Worm (Caenorhabditis elegans) whole organism, L2 larva: ENCODE data around the gene ssu-1.

ENCODE experiments used
- C34F6.9 ChIP-seq: fragments of 150-350 bp; optimal IDR thresholded peaks from 2 replicates; lab custom pipeline; 2014; ENCODE audit warnings: missing biosample characterization, missing genetic modification characterization
- F13H6.1 ChIP-seq: sonication (generic microtip); optimal IDR thresholded peaks from 2 replicates; lab custom pipeline; 2016; ENCODE audit warnings: missing genetic modification characterization, missing compliant biosample characterization
- R02D3.7 ChIP-seq: fragments of 150-350 bp; optimal IDR thresholded peaks from 2 replicates; lab custom pipeline; 2014; ENCODE audit warnings: missing biosample characterization, missing genetic modification characterization
- Y55F3AM.14 ChIP-seq: fragments of 200-800 bp; sonication (Bioruptor generic); optimal IDR thresholded peaks from 2 replicates; lab custom pipeline; 2018; ENCODE audit warnings: mild to moderate bottlenecking, missing genetic modification characterization, missing compliant biosample characterization
- ZK546.5 ChIP-seq: sonication (generic microtip); optimal IDR thresholded peaks from 2 replicates; lab custom pipeline; 2017; ENCODE audit warnings: missing biosample characterization, missing genetic modification characterization
- ama-1 ChIP-seq: fragments of 150-350 bp; optimal IDR thresholded peaks from 2 replicates; lab custom pipeline; 2018; ENCODE audit warnings: inconsistent platforms
- blmp-1 ChIP-seq: sonication (generic microtip); optimal IDR thresholded peaks from 2 replicates; lab custom pipeline; 2017; ENCODE audit warnings: missing genetic modification characterization, mild to moderate bottlenecking, missing compliant biosample characterization, antibody characterized with exemption, moderate library complexity; ENCODE audit not compliant: insufficient read depth
- ceh-16 ChIP-seq: fragments of 150-350 bp; optimal IDR thresholded peaks from 2 replicates; lab custom pipeline; 2014; ENCODE audit warnings: missing biosample characterization, missing genetic modification characterization
- dmd-4 ChIP-seq: sonication (generic microtip); optimal IDR thresholded peaks from 2 replicates; lab custom pipeline; 2017; ENCODE audit warnings: missing biosample characterization, missing genetic modification characterization
- egl-27 ChIP-seq: sonication (generic microtip); optimal IDR thresholded peaks from 3 replicates; lab custom pipeline; 2017; ENCODE audit warnings: missing biosample characterization, missing genetic modification reagents, missing genetic modification characterization
- fos-1 ChIP-seq: fragments of 150-350 bp; optimal IDR thresholded peaks from 2 replicates; lab custom pipeline; 2014; ENCODE audit warnings: missing biosample characterization, missing genetic modification characterization
- gmeb-1 ChIP-seq: fragments of 150-350 bp; optimal IDR thresholded peaks from 2 replicates; lab custom pipeline; 2014; ENCODE audit warnings: missing biosample characterization, missing genetic modification characterization
- lin-11 ChIP-seq: fragments of 150-350 bp; sonication (generic microtip); optimal IDR thresholded peaks from 2 replicates; lab custom pipeline; 2014; ENCODE audit warnings: missing biosample characterization, missing genetic modification characterization, inconsistent platforms, mixed read lengths
- lin-13 ChIP-seq: fragments of 150-350 bp; optimal IDR thresholded peaks from 2 replicates; lab custom pipeline; 2014; ENCODE audit warnings: missing biosample characterization, missing genetic modification reagents, missing genetic modification characterization
- lin-39 ChIP-seq: fragments of 150-350 bp; optimal IDR thresholded peaks from 2 replicates; lab custom pipeline; 2014; ENCODE audit warnings: missing biosample characterization, missing genetic modification reagents, missing genetic modification characterization
- lsy-2 ChIP-seq, 2 experiments: fragments of 150-350 bp in 1 of 2; sonication (generic microtip) in 1 of 2; optimal IDR thresholded peaks; 2 replicates each; lab custom pipeline; 2014 to 2017; ENCODE audit warnings: missing biosample characterization in 2 of 2, missing genetic modification characterization in 2 of 2
- mbf-1 ChIP-seq: sonication (generic microtip); optimal IDR thresholded peaks from 2 replicates; lab custom pipeline; 2017; ENCODE audit warnings: missing biosample characterization, missing genetic modification characterization
- mdl-1 ChIP-seq, 2 experiments: fragments of 150-350 bp in 1 of 2; sonication (generic microtip) in 1 of 2; optimal IDR thresholded peaks; 2 replicates each; lab custom pipeline; 2017; ENCODE audit warnings: missing biosample characterization in 2 of 2, missing genetic modification characterization in 2 of 2
- nhr-11 ChIP-seq: fragments of 150-350 bp; optimal IDR thresholded peaks from 2 replicates; lab custom pipeline; 2014; ENCODE audit warnings: missing biosample characterization, missing genetic modification characterization
- nhr-12 ChIP-seq: fragments of 150-350 bp; optimal IDR thresholded peaks from 2 replicates; lab custom pipeline; 2014; ENCODE audit warnings: missing biosample characterization, missing genetic modification characterization
- nhr-237 ChIP-seq: fragments of 150-350 bp; optimal IDR thresholded peaks from 2 replicates; lab custom pipeline; 2014; ENCODE audit warnings: missing biosample characterization, missing genetic modification characterization
- nhr-25 ChIP-seq: fragments of 150-350 bp; sonication (generic microtip); optimal IDR thresholded peaks from 3 replicates; lab custom pipeline; 2014; ENCODE audit warnings: missing biosample characterization, missing genetic modification characterization
- nhr-6 ChIP-seq: fragments of 150-350 bp; optimal IDR thresholded peaks from 2 replicates; lab custom pipeline; 2014; ENCODE audit warnings: missing biosample characterization, missing genetic modification characterization
- nhr-77 ChIP-seq: fragments of 150-350 bp; optimal IDR thresholded peaks from 2 replicates; lab custom pipeline; 2014; ENCODE audit warnings: missing biosample characterization, missing genetic modification characterization
- peb-1 ChIP-seq: fragments of 150-350 bp; optimal IDR thresholded peaks from 2 replicates; lab custom pipeline; 2014; ENCODE audit warnings: missing biosample characterization, missing genetic modification characterization
- sem-4 ChIP-seq: fragments of 150-350 bp; optimal IDR thresholded peaks from 2 replicates; lab custom pipeline; 2014; ENCODE audit warnings: missing biosample characterization, missing genetic modification reagents, missing genetic modification characterization
- skn-1 ChIP-seq: sonication (generic microtip); optimal IDR thresholded peaks from 2 replicates; lab custom pipeline; 2017; ENCODE audit warnings: missing biosample characterization, missing genetic modification characterization
- sma-3 ChIP-seq: sonication (generic microtip); optimal IDR thresholded peaks from 2 replicates; lab custom pipeline; 2016; ENCODE audit warnings: missing genetic modification reagents, missing genetic modification characterization, missing compliant biosample characterization
- sma-9 ChIP-seq, 2 experiments: fragments of 150-350 bp in 1 of 2; sonication (generic microtip) in 1 of 2; optimal IDR thresholded peaks; 2 replicates each; lab custom pipeline; 2014 to 2016; ENCODE audit warnings: missing genetic modification characterization in 2 of 2, mild to moderate bottlenecking in 1 of 2, missing biosample characterization in 1 of 2, missing compliant biosample characterization in 1 of 2, missing genetic modification reagents in 1 of 2, moderate library complexity in 1 of 2
- snpc-4 ChIP-seq: fragments of 150-350 bp; optimal IDR thresholded peaks from 2 replicates; lab custom pipeline; 2014; ENCODE audit warnings: missing biosample characterization, missing genetic modification characterization
- unc-39 ChIP-seq: fragments of 150-350 bp; optimal IDR thresholded peaks from 2 replicates; lab custom pipeline; 2014; ENCODE audit warnings: missing biosample characterization, missing genetic modification characterization
- unc-55 ChIP-seq: fragments of 150-350 bp; sonication (generic microtip); optimal IDR thresholded peaks from 3 replicates; lab custom pipeline; 2014; ENCODE audit warnings: missing biosample characterization, missing genetic modification reagents, missing genetic modification characterization
- ztf-1 ChIP-seq: fragments of 200-800 bp; sonication (Bioruptor generic); conservative IDR thresholded peaks from 2 replicates; pipeline ENCODE4 v1.3.6; 2022; ENCODE audit warnings: missing genetic modification characterization, missing compliant biosample characterization
- ztf-11 ChIP-seq: sonication (generic microtip); optimal IDR thresholded peaks from 2 replicates; lab custom pipeline; 2017; ENCODE audit warnings: missing biosample characterization, missing genetic modification characterization
- ztf-4 ChIP-seq: fragments of 150-350 bp; optimal IDR thresholded peaks from 2 replicates; lab custom pipeline; 2014; ENCODE audit warnings: missing biosample characterization, missing genetic modification characterization

The ssu-1 gene

ce11 chrV:20119770-20120169, 13.3 kb downstream of the ssu-1 start:
- TF ChIP-seq ztf-4 (tag; lab: Kevin White, UChicago) (no peak), nhr-6 (tag; lab: Kevin White, UChicago) (no peak), F13H6.1 (tag; lab: Kevin White, UChicago) (no peak), lin-11 (tag; lab: Kevin White, UChicago) (no peak), C34F6.9 (no peak), mbf-1 (no peak), sma-9 (GFP tag; optimal IDR thresholded peaks at IDR 0.05; lab: Kevin White, UChicago) (no peak), sma-9 (tag; optimal IDR thresholded peaks at IDR 0.05; lab: Kevin White, UChicago) (no peak), nhr-77 (tag; lab: Kevin White, UChicago) (no peak), unc-39 (tag; lab: Kevin White, UChicago) (no peak)

ce11 chrV:20105210-20105793, 27.8 kb downstream of the ssu-1 start:
- no peak for TF ChIP-seq fos-1
- no peak for TF ChIP-seq skn-1
- no peak for TF ChIP-seq ceh-16 (tag; lab: Kevin White, UChicago)
- TF ChIP-seq blmp-1 (tag; lab: Kevin White, UChicago) = no peak
- no peak for TF ChIP-seq Y55F3AM.14 (GFP tag; lab: Kevin White, UChicago)
- no peak for TF ChIP-seq nhr-77 (tag; lab: Kevin White, UChicago)
- TF ChIP-seq ZK546.5 (tag; lab: Kevin White, UChicago) = no peak
- no peak for TF ChIP-seq lin-39 (tag; lab: Kevin White, UChicago)
- no peak for TF ChIP-seq ama-1 (lab: Kevin White, UChicago)
- TF ChIP-seq sem-4 (tag; lab: Kevin White, UChicago) = no peak
- no peak for TF ChIP-seq egl-27
- TF ChIP-seq ztf-4 (tag; lab: Kevin White, UChicago) = no peak
- TF ChIP-seq lsy-2 (tag; optimal IDR thresholded peaks at IDR 0.05; lab: Kevin White, UChicago) = no peak
- no peak for TF ChIP-seq nhr-11 (tag; lab: Kevin White, UChicago)

ce11 chrV:20104417-20104816, 28.6 kb downstream of the ssu-1 start:
- TF ChIP-seq unc-55 (GFP tag; lab: Kevin White, UChicago) (no peak), ztf-1 (GFP tag; lab: Robert Waterston, UW) (no peak), fos-1 (no peak), sem-4 (tag; lab: Kevin White, UChicago) (no peak), lin-13 (no peak), blmp-1 (tag; lab: Kevin White, UChicago) (no peak), mdl-1 (tag; optimal IDR thresholded peaks at IDR 0.05; lab: Kevin White, UChicago) (no peak), nhr-77 (tag; lab: Kevin White, UChicago) (no peak), nhr-237 (tag; lab: Kevin White, UChicago) (no peak), snpc-4 (tag; lab: Kevin White, UChicago) (no peak), nhr-25 (no peak), peb-1 (tag; lab: Kevin White, UChicago) (no peak), ztf-11 (no peak), gmeb-1 (tag; lab: Kevin White, UChicago) (no peak), nhr-12 (tag; lab: Kevin White, UChicago) (no peak), unc-39 (tag; lab: Kevin White, UChicago) (no peak), dmd-4 (no peak), R02D3.7 (tag; lab: Kevin White, UChicago) (no peak), sma-3 (GFP tag; lab: Kevin White, UChicago) (no peak), ama-1 (lab: Kevin White, UChicago) (no peak)

- TF ChIP-seq unc-55 (GFP tag; lab: Kevin White, UChicago) (peak; percentile 6), blmp-1 (tag; lab: Kevin White, UChicago) (no peak)
Measured at ce11 chrV:20097164-20097563, 35.9 kb downstream of the ssu-1 start.
